Fruit fly (Drosophila melanogaster): ENCODE measurements around the gene Tango14.

Tango14 gene

dm6 chr2L:1203915-1204314 is 45.5 kb downstream of the Tango14 start, which contains the start of gene CG14342:
TSS of gene CG14342 (plus strand) at chr2L:1204215.
- TF ChIP-seq CG6808 (GFP tag; optimal IDR thresholded peaks at IDR 0.05) (no peak), eg (GFP tag; IDR thresholded peaks at IDR 0.05) (0 out of 3 replicates have a peak, but pooled peaks have one; percentile 12), CG34406 (GFP tag; optimal IDR thresholded peaks at IDR 0.05) (peak; percentile 4), Ets21C (GFP tag; optimal IDR thresholded peaks at IDR 0.05) (no peak), spab (GFP tag; optimal IDR thresholded peaks at IDR 0.05) (no peak), salr (GFP tag; optimal IDR thresholded peaks at IDR 0.05) (no peak), Sox102F (GFP tag; optimal IDR thresholded peaks at IDR 0.05) (no peak), svp (GFP tag) (peak; percentile 45), fkh (GFP tag; optimal IDR thresholded peaks at IDR 0.05) (no peak), Hr38 (GFP tag; optimal IDR thresholded peaks at IDR 0.05) (no peak), CG6792 (GFP tag; optimal IDR thresholded peaks at IDR 0.05) (peak; percentile 21), cyc (GFP tag; optimal IDR thresholded peaks at IDR 0.05) (no peak), CG15336 (GFP tag; IDR thresholded peaks at IDR 0.05) (no peak), CG8632 (GFP tag; optimal IDR thresholded peaks at IDR 0.05) (peak; percentile 4), Eip93F (GFP tag; optimal IDR thresholded peaks at IDR 0.05) (no peak), CG3919 (GFP tag; optimal IDR thresholded peaks at IDR 0.05) (no peak), Hr4 (GFP tag; optimal IDR thresholded peaks at IDR 0.05) (no peak), OdsH (GFP tag; optimal IDR thresholded peaks at IDR 0.05) (peak; percentile 12), CG8319 (GFP tag; optimal IDR thresholded peaks at IDR 0.05) (no peak), acj6 (GFP tag; optimal IDR thresholded peaks at IDR 0.05) (no peak), CG3032 (tag; optimal IDR thresholded peaks at IDR 0.05) (no peak), pdm3 (GFP tag; optimal IDR thresholded peaks at IDR 0.05) (no peak), Sox14 (GFP tag; optimal IDR thresholded peaks at IDR 0.05) (no peak), Eip78C (GFP tag) (peak; percentile 63), CG16779 (tag; optimal IDR thresholded peaks at IDR 0.05) (no peak), dsx (GFP tag; optimal IDR thresholded peaks at IDR 0.05; ENCODE audit: poor library complexity, severe bottlenecking) (no peak), Sox15 (GFP tag; optimal IDR thresholded peaks at IDR 0.05) (no peak), Eip75B (GFP tag; optimal IDR thresholded peaks at IDR 0.05) (no peak), CG11902 (GFP tag; optimal IDR thresholded peaks at IDR 0.05) (no peak)

DNA sequence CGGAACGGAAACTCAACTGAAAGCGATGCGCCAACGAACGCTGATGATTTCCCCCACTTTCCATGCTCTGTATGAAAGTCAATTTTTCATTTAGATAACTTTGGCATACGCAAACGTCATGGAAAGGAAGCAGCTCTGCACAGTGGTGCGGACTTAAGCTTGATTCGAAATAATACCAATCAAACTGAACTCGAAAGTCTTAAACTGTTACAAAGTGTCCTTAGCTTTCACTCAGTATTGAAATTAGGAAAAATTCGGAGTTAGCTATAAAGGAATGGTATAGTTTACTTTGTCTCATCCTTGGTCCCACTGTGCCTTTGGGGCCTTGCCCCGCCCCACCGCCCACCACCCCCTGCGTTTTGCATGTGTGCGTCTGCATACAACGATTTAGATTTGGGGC is 49.0 kb downstream of the Tango14 start:
- TF ChIP-seq acj6 (GFP tag; optimal IDR thresholded peaks at IDR 0.05) (no peak), CG10631 (GFP tag; optimal IDR thresholded peaks at IDR 0.05) (no peak), net (GFP tag; optimal IDR thresholded peaks at IDR 0.05) (no peak), OdsH (GFP tag; optimal IDR thresholded peaks at IDR 0.05) (peak; percentile 45), svp (GFP tag) (peak; percentile 59), CG32006 (GFP tag; optimal IDR thresholded peaks at IDR 0.05) (peak; percentile 17), Sox15 (GFP tag; optimal IDR thresholded peaks at IDR 0.05) (no peak), spab (GFP tag; optimal IDR thresholded peaks at IDR 0.05) (no peak), Hr4 (GFP tag; optimal IDR thresholded peaks at IDR 0.05) (peak; percentile 19), eg (GFP tag; IDR thresholded peaks at IDR 0.05) (0 out of 3 replicates have a peak, but pooled peaks have one; percentile 6), Met (GFP tag; optimal IDR thresholded peaks at IDR 0.05) (peak; percentile 24), Eip78C (GFP tag) (peak; percentile 48), vri (GFP tag; optimal IDR thresholded peaks at IDR 0.05) (no peak), Hr39 (GFP tag; optimal IDR thresholded peaks at IDR 0.05) (peak; percentile 3), esn (GFP tag; optimal IDR thresholded peaks at IDR 0.05) (peak; percentile 34), fkh (GFP tag; optimal IDR thresholded peaks at IDR 0.05) (no peak), CG15336 (GFP tag; IDR thresholded peaks at IDR 0.05) (no peak), topi (GFP tag; optimal IDR thresholded peaks at IDR 0.05) (no peak), CG6276 (GFP tag; optimal IDR thresholded peaks at IDR 0.05) (no peak), Eip93F (GFP tag; optimal IDR thresholded peaks at IDR 0.05) (no peak), CG34406 (GFP tag; optimal IDR thresholded peaks at IDR 0.05) (no peak), Smox (GFP tag; optimal IDR thresholded peaks at IDR 0.05) (no peak), salr (GFP tag; optimal IDR thresholded peaks at IDR 0.05) (no peak)
